Worm (Caenorhabditis elegans) whole organism, midembryonic: ENCODE results near the gene srbc-57.

Experiments
- T22C8.4 ChIP-seq: fragments of 200-800 bp; sonication (Bioruptor generic); IDR thresholded peaks from 2 replicates; pipeline ENCODE4 v1.3.6; 2022; ENCODE audit warnings: missing genetic modification characterization, missing compliant biosample characterization
- cog-1 ChIP-seq: sonication (generic microtip); optimal IDR thresholded peaks from 2 replicates; lab custom pipeline; 2016; ENCODE audit warnings: missing genetic modification characterization, missing compliant biosample characterization
- flt-1 ChIP-seq: fragments of 200-800 bp; sonication (Bioruptor generic); IDR thresholded peaks from 2 replicates; pipeline ENCODE4 v1.3.6; 2022; ENCODE audit warnings: missing genetic modification characterization, missing compliant biosample characterization
- klf-2 ChIP-seq: fragments of 200-800 bp; sonication (Bioruptor generic); conservative IDR thresholded peaks from 2 replicates; pipeline ENCODE4 v1.3.6; 2022; ENCODE audit warnings: missing genetic modification reagents, missing genetic modification characterization, missing compliant biosample characterization
- med-1 ChIP-seq: sonication (generic microtip); optimal IDR thresholded peaks from 2 replicates; lab custom pipeline; 2017; ENCODE audit warnings: missing genetic modification characterization, mild to moderate bottlenecking, missing compliant biosample characterization, antibody characterized with exemption, missing genetic modification reagents; ENCODE audit not compliant: insufficient read depth
- ref-1 ChIP-seq: fragments of 200-800 bp; sonication (Bioruptor generic); conservative IDR thresholded peaks from 2 replicates; pipeline ENCODE4 v1.3.6; 2022; ENCODE audit warnings: missing genetic modification reagents, missing genetic modification characterization, missing compliant biosample characterization
- tab-1 ChIP-seq: fragments of 200-800 bp; sonication (Bioruptor generic); IDR thresholded peaks from 2 replicates; pipeline ENCODE4 v1.3.6; 2022; ENCODE audit warnings: missing genetic modification characterization, missing compliant biosample characterization
- ztf-23 ChIP-seq: fragments of 200-800 bp; sonication (Bioruptor generic); IDR thresholded peaks from 2 replicates; pipeline ENCODE4 v1.3.6; 2022; ENCODE audit warnings: missing genetic modification reagents, missing genetic modification characterization, missing compliant biosample characterization
- ztf-29 ChIP-seq: fragments of 200-800 bp; sonication (Bioruptor generic); IDR thresholded peaks from 2 replicates; pipeline ENCODE4 v1.3.6; 2022; ENCODE audit warnings: missing genetic modification reagents, missing genetic modification characterization, missing compliant biosample characterization

srbc-57 gene

ce11 chrV:472589-472988, 4.2 kb upstream of the srbc-57 start, which contains the start of gene srt-31:
srt-31 (plus strand) TSS chrV:472889.
- no peak for TF ChIP-seq tab-1
- TF ChIP-seq T22C8.4: no peak
- TF ChIP-seq med-1 (GFP tag; lab: Kevin White, UChicago): no peak
- no peak for TF ChIP-seq ztf-23 (GFP tag; lab: Robert Waterston, UW)
- TF ChIP-seq ref-1 (GFP tag; lab: Robert Waterston, UW): no peak
- no peak for TF ChIP-seq flt-1 (GFP tag; lab: Robert Waterston, UW)
- no peak for TF ChIP-seq klf-2
- no peak for TF ChIP-seq cog-1 (tag; lab: Kevin White, UChicago)
- TF ChIP-seq ztf-29: no peak

- TF ChIP-seq klf-2 (no peak), ref-1 (GFP tag; lab: Robert Waterston, UW) (no peak), ztf-29 (no peak)
These were observed 853 bp downstream of the srbc-57 start for ce11 chrV:467507-467906.

ce11 chrV:465355-465754, 3.0 kb downstream of the srbc-57 start:
- TF ChIP-seq klf-2 (no peak), flt-1 (GFP tag; lab: Robert Waterston, UW) (no peak), ztf-23 (GFP tag; lab: Robert Waterston, UW) (no peak), cog-1 (tag; lab: Kevin White, UChicago) (no peak), tab-1 (no peak), ref-1 (GFP tag; lab: Robert Waterston, UW) (no peak), med-1 (GFP tag; lab: Kevin White, UChicago) (no peak), ztf-29 (no peak), T22C8.4 (no peak)

- TF ChIP-seq ref-1 (GFP tag; lab: Robert Waterston, UW) (no peak), flt-1 (GFP tag; lab: Robert Waterston, UW) (no peak), ztf-29 (no peak), cog-1 (tag; lab: Kevin White, UChicago) (no peak), med-1 (GFP tag; lab: Kevin White, UChicago) (no peak), klf-2 (no peak), tab-1 (no peak), T22C8.4 (no peak), ztf-23 (GFP tag; lab: Robert Waterston, UW) (no peak)
These were observed 3.6 kb downstream of the srbc-57 start, which contains the start of gene nhr-201 for ce11 chrV:464800-465199. nhr-201 (plus strand) TSS chrV:464828.

ce11 chrV:462263-462662, 6.1 kb downstream of the srbc-57 start, which contains the start of gene nhr-202:
nhr-202 (plus strand) TSS chrV:462588.
- TF ChIP-seq T22C8.4: no peak
- TF ChIP-seq ref-1 (GFP tag; lab: Robert Waterston, UW): no peak
- no peak for TF ChIP-seq ztf-29
- no peak for TF ChIP-seq tab-1
- TF ChIP-seq klf-2: no peak
- TF ChIP-seq flt-1 (GFP tag; lab: Robert Waterston, UW): no peak
- TF ChIP-seq med-1 (GFP tag; lab: Kevin White, UChicago): no peak
- TF ChIP-seq cog-1 (tag; lab: Kevin White, UChicago): no peak
- no peak for TF ChIP-seq ztf-23 (GFP tag; lab: Robert Waterston, UW)

- TF ChIP-seq ztf-23 (GFP tag; lab: Robert Waterston, UW): no peak
- TF ChIP-seq ztf-29: no peak
- TF ChIP-seq flt-1 (GFP tag; lab: Robert Waterston, UW): no peak
- no peak for TF ChIP-seq klf-2
- TF ChIP-seq ref-1 (GFP tag; lab: Robert Waterston, UW): no peak
- TF ChIP-seq cog-1 (tag; lab: Kevin White, UChicago): no peak
- TF ChIP-seq tab-1: no peak
- TF ChIP-seq med-1 (GFP tag; lab: Kevin White, UChicago): no peak
- TF ChIP-seq T22C8.4: no peak
These were observed 8.9 kb downstream of the srbc-57 start, which contains the start of gene nhr-203 for ce11 chrV:459464-459863. nhr-203 (plus strand) TSS chrV:459795.

ce11 chrV:457839-458238, 10.5 kb downstream of the srbc-57 start:
- TF ChIP-seq ztf-29 (no peak), cog-1 (tag; lab: Kevin White, UChicago) (no peak), T22C8.4 (no peak), ztf-23 (GFP tag; lab: Robert Waterston, UW) (no peak), med-1 (GFP tag; lab: Kevin White, UChicago) (no peak), ref-1 (GFP tag; lab: Robert Waterston, UW) (no peak), klf-2 (no peak)

- TF ChIP-seq med-1 (GFP tag; lab: Kevin White, UChicago) (no peak), cog-1 (tag; lab: Kevin White, UChicago) (no peak), ztf-23 (GFP tag; lab: Robert Waterston, UW) (no peak), T22C8.4 (no peak), ztf-29 (no peak), ref-1 (GFP tag; lab: Robert Waterston, UW) (no peak), tab-1 (no peak), klf-2 (no peak)
These were observed 14.8 kb downstream of the srbc-57 start, which contains the start of gene nhr-98 for ce11 chrV:453569-453968. nhr-98 (plus strand) TSS chrV:453869.

- no peak for TF ChIP-seq med-1 (GFP tag; lab: Kevin White, UChicago)
These were observed 17.4 kb downstream of the srbc-57 start, which contains the start of gene nhr-123 for ce11 chrV:450757-451501. nhr-123 (plus strand) TSS chrV:451451.

- no peak for TF ChIP-seq med-1 (GFP tag; lab: Kevin White, UChicago)
- TF ChIP-seq tab-1: no peak
- TF ChIP-seq ref-1 (GFP tag; lab: Robert Waterston, UW): no peak
- TF ChIP-seq T22C8.4: no peak
- TF ChIP-seq ztf-29: no peak
- no peak for TF ChIP-seq ztf-23 (GFP tag; lab: Robert Waterston, UW)
- no peak for TF ChIP-seq flt-1 (GFP tag; lab: Robert Waterston, UW)
- no peak for TF ChIP-seq cog-1 (tag; lab: Kevin White, UChicago)
- TF ChIP-seq klf-2: no peak
These were observed 18.7 kb downstream of the srbc-57 start, which contains the start of gene M02H5.8 for ce11 chrV:449685-450084. M02H5.8 (plus strand) TSS chrV:449981.
